Worm (Caenorhabditis elegans) whole organism, midembryonic: ENCODE data around the gene C14A6.5.

Experiments
- cog-1 ChIP-seq: sonication (generic microtip); optimal IDR thresholded peaks from 2 replicates; lab custom pipeline; 2016; ENCODE audit warnings: missing genetic modification characterization, missing compliant biosample characterization
- med-1 ChIP-seq: sonication (generic microtip); optimal IDR thresholded peaks from 2 replicates; lab custom pipeline; 2017; ENCODE audit warnings: missing genetic modification characterization, mild to moderate bottlenecking, missing compliant biosample characterization, antibody characterized with exemption, missing genetic modification reagents; ENCODE audit not compliant: insufficient read depth
- tab-1 ChIP-seq: fragments of 200-800 bp; sonication (Bioruptor generic); IDR thresholded peaks from 2 replicates; pipeline ENCODE4 v1.3.6; 2022; ENCODE audit warnings: missing genetic modification characterization, missing compliant biosample characterization

DNA sequence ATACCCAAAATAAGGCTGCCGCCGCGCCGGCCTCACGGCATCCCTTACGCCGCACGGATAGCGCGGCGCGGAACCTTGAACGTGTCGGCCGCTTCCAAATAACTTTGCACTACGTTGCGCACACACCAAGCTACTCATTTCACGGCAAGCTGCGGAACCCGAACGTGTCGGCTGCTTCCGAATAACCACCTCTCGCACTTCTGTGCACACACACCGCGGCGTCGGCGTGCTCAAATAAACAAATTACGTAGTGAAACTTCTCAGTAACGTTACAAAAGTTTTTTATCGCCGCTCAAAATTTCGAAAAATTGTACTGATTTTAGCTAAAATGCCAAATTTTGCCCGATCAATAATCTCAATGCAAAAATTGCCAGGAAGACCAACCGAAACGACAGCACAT, 48.2 kb upstream of the C14A6.5 start:
- no peak for TF ChIP-seq tab-1
- TF ChIP-seq cog-1 (tag; lab: Kevin White, UChicago), result no peak
- no peak for TF ChIP-seq med-1 (GFP tag; lab: Kevin White, UChicago)
